Worm (Caenorhabditis elegans) whole organism, young adult: Measurements from ENCODE around the gene Y51H7BR.4.

Experiments used
- B0019.2 ChIP-seq: fragments of 200-800 bp; sonication (Bioruptor generic); conservative IDR thresholded peaks from 2 replicates; pipeline ENCODE4 v1.3.6; 2022; ENCODE audit warnings: missing genetic modification reagents, missing genetic modification characterization, missing compliant biosample characterization
- B0261.1 ChIP-seq: sonication (generic microtip); optimal IDR thresholded peaks from 2 replicates; lab custom pipeline; 2016; ENCODE audit warnings: mild to moderate bottlenecking, missing genetic modification characterization, moderate library complexity, missing compliant biosample characterization
- B0336.3 ChIP-seq: fragments of 200-800 bp; sonication (Bioruptor generic); IDR thresholded peaks from 2 replicates; pipeline ENCODE4 v1.3.6; 2022; ENCODE audit warnings: missing genetic modification characterization, missing compliant biosample characterization
- C17E4.6 ChIP-seq: fragments of 200-800 bp; sonication (Bioruptor generic); IDR thresholded peaks from 2 replicates; pipeline ENCODE4 v1.3.6; 2022; ENCODE audit warnings: missing genetic modification reagents, missing genetic modification characterization, missing compliant biosample characterization
- F22D6.2 ChIP-seq: sonication (generic microtip); optimal IDR thresholded peaks from 2 replicates; lab custom pipeline; 2016; ENCODE audit warnings: mild to moderate bottlenecking, missing genetic modification characterization, missing compliant biosample characterization
- F37B4.10 ChIP-seq: fragments of 200-800 bp; sonication (Bioruptor generic); IDR thresholded peaks from 2 replicates; pipeline ENCODE4 v1.3.6; 2022; ENCODE audit warnings: missing genetic modification characterization, missing compliant biosample characterization
- F39B2.1 ChIP-seq: fragments of 200-800 bp; sonication (Bioruptor generic); IDR thresholded peaks from 2 replicates; pipeline ENCODE4 v1.3.6; 2022; ENCODE audit warnings: missing genetic modification reagents, missing genetic modification characterization, missing compliant biosample characterization
- F55B11.4 ChIP-seq: sonication (generic microtip); optimal IDR thresholded peaks from 2 replicates; lab custom pipeline; 2016; ENCODE audit warnings: missing compliant biosample characterization, missing genetic modification characterization, borderline replicate concordance; ENCODE audit not compliant: insufficient read depth
- K11D2.4 ChIP-seq: fragments of 200-800 bp; sonication (Bioruptor generic); IDR thresholded peaks from 2 replicates; pipeline ENCODE4 v1.3.6; 2022; ENCODE audit warnings: missing genetic modification reagents, missing genetic modification characterization, missing compliant biosample characterization
- T07F8.4 ChIP-seq: sonication (generic microtip); optimal IDR thresholded peaks from 2 replicates; lab custom pipeline; 2016; ENCODE audit warnings: mild to moderate bottlenecking, missing genetic modification characterization, moderate library complexity, missing compliant biosample characterization
- T26A5.8 ChIP-seq: sonication (generic microtip); optimal IDR thresholded peaks from 2 replicates; lab custom pipeline; 2016; ENCODE audit warnings: missing genetic modification characterization, missing compliant biosample characterization
- Y56A3A.18 ChIP-seq: fragments of 200-800 bp; sonication (Bioruptor generic); IDR thresholded peaks from 2 replicates; pipeline ENCODE4 v1.3.6; 2022; ENCODE audit warnings: missing genetic modification reagents, missing genetic modification characterization, missing compliant biosample characterization
- ama-1 ChIP-seq, 3 experiments: fragments of 150-350 bp in 1 of 3; sonication (generic microtip) in 2 of 3; optimal IDR thresholded peaks; 2 replicates each; lab custom pipeline; 2014 to 2018; ENCODE audit warnings: missing biosample characterization in 2 of 3, missing genetic modification characterization in 2 of 3, missing genetic modification reagents in 2 of 3
- aptf-3 ChIP-seq: fragments of 200-800 bp; sonication (Bioruptor generic); IDR thresholded peaks from 2 replicates; pipeline ENCODE4 v1.3.6; 2022; ENCODE audit warnings: missing genetic modification characterization, missing compliant biosample characterization
- atf-7 ChIP-seq: sonication (generic microtip); optimal IDR thresholded peaks from 2 replicates; lab custom pipeline; 2017; ENCODE audit warnings: mild to moderate bottlenecking, missing genetic modification characterization, missing compliant biosample characterization
- attf-6 ChIP-seq: fragments of 200-800 bp; sonication (Bioruptor generic); IDR thresholded peaks from 2 replicates; pipeline ENCODE4 v1.3.6; 2022; ENCODE audit warnings: missing genetic modification reagents, missing genetic modification characterization, missing compliant biosample characterization
- bed-2 ChIP-seq: fragments of 200-800 bp; sonication (Bioruptor generic); IDR thresholded peaks from 2 replicates; pipeline ENCODE4 v1.3.6; 2022; ENCODE audit warnings: missing genetic modification reagents, missing genetic modification characterization, missing compliant biosample characterization
- ccch-3 ChIP-seq: fragments of 200-800 bp; sonication (Bioruptor generic); optimal IDR thresholded peaks from 2 replicates; lab custom pipeline; 2018; ENCODE audit warnings: mild to moderate bottlenecking, missing genetic modification characterization, missing compliant biosample characterization
- ceh-100 ChIP-seq: fragments of 200-800 bp; sonication (Bioruptor generic); IDR thresholded peaks from 2 replicates; pipeline ENCODE4 v1.3.6; 2022; ENCODE audit warnings: missing genetic modification reagents, missing genetic modification characterization, missing compliant biosample characterization
- ceh-27 ChIP-seq: fragments of 200-800 bp; sonication (Bioruptor generic); optimal IDR thresholded peaks from 2 replicates; lab custom pipeline; 2018; ENCODE audit warnings: mild to moderate bottlenecking, missing genetic modification characterization, moderate library complexity, missing compliant biosample characterization
- ceh-58 ChIP-seq: fragments of 200-800 bp; sonication (Bioruptor generic); IDR thresholded peaks from 2 replicates; pipeline ENCODE4 v1.3.6; 2022; ENCODE audit warnings: missing genetic modification characterization, missing compliant biosample characterization
- dpff-1 ChIP-seq: sonication (generic microtip); optimal IDR thresholded peaks from 2 replicates; lab custom pipeline; 2017; ENCODE audit warnings: mild to moderate bottlenecking, missing genetic modification characterization, missing compliant biosample characterization
- egl-18 ChIP-seq: fragments of 200-800 bp; sonication (Bioruptor generic); IDR thresholded peaks from 2 replicates; pipeline ENCODE4 v1.3.6; 2022; ENCODE audit warnings: missing genetic modification reagents, missing genetic modification characterization, missing compliant biosample characterization
- egl-44 ChIP-seq: fragments of 200-800 bp; sonication (Bioruptor generic); IDR thresholded peaks from 2 replicates; pipeline ENCODE4 v1.3.6; 2022; ENCODE audit warnings: missing genetic modification reagents, missing genetic modification characterization, missing compliant biosample characterization
- ekl-4 ChIP-seq: fragments of 200-800 bp; sonication (Bioruptor generic); IDR thresholded peaks from 2 replicates; pipeline ENCODE4 v1.3.6; 2022; ENCODE audit warnings: missing genetic modification reagents, missing genetic modification characterization, missing compliant biosample characterization
- him-1 ChIP-seq: sonication (generic microtip); optimal IDR thresholded peaks from 2 replicates; lab custom pipeline; 2016; ENCODE audit warnings: missing genotype, missing genetic modification reagents, missing genetic modification characterization, missing compliant biosample characterization
- hlh-26 ChIP-seq: fragments of 200-800 bp; sonication (Bioruptor generic); conservative IDR thresholded peaks from 2 replicates; pipeline ENCODE4 v1.3.6; 2022; ENCODE audit warnings: missing genetic modification reagents, missing genetic modification characterization, missing compliant biosample characterization
- hsf-1 ChIP-seq: fragments of 200-800 bp; sonication (Bioruptor generic); IDR thresholded peaks from 2 replicates; pipeline ENCODE4 v1.3.6; 2022; ENCODE audit warnings: missing genetic modification reagents, missing genetic modification characterization, missing compliant biosample characterization
- lag-1 ChIP-seq: fragments of 200-800 bp; sonication (Bioruptor generic); IDR thresholded peaks from 2 replicates; pipeline ENCODE4 v1.3.6; 2022; ENCODE audit warnings: missing genetic modification reagents, missing genetic modification characterization, missing compliant biosample characterization
- lin-35 ChIP-seq, 3 experiments: fragments of 150-350 bp in 2 of 3; sonication (generic microtip) in 1 of 3; optimal IDR thresholded peaks; 2 replicates each; lab custom pipeline; 2014 to 2018; ENCODE audit warnings: missing biosample characterization in 3 of 3, missing genetic modification characterization in 3 of 3, missing genetic modification reagents in 3 of 3
- lir-1 ChIP-seq: fragments of 200-800 bp; sonication (Bioruptor generic); conservative IDR thresholded peaks from 2 replicates; pipeline ENCODE4 v1.3.6; 2022; ENCODE audit warnings: missing genetic modification reagents, missing genetic modification characterization, missing compliant biosample characterization
- lsl-1 ChIP-seq: fragments of 200-800 bp; sonication (Bioruptor generic); optimal IDR thresholded peaks from 2 replicates; lab custom pipeline; 2018; ENCODE audit warnings: mild to moderate bottlenecking, missing genetic modification characterization, moderate library complexity, missing compliant biosample characterization
- lsy-27 ChIP-seq: sonication (generic microtip); optimal IDR thresholded peaks from 2 replicates; lab custom pipeline; 2017; ENCODE audit warnings: missing genetic modification characterization, mild to moderate bottlenecking, missing compliant biosample characterization, antibody characterized with exemption, missing genotype, borderline replicate concordance; ENCODE audit not compliant: insufficient read depth
- madf-10 ChIP-seq: sonication (generic microtip); optimal IDR thresholded peaks from 2 replicates; lab custom pipeline; 2016; ENCODE audit warnings: mild to moderate bottlenecking, missing genetic modification characterization, missing compliant biosample characterization
- madf-3 ChIP-seq: fragments of 200-800 bp; sonication (Bioruptor generic); IDR thresholded peaks from 2 replicates; pipeline ENCODE4 v1.3.6; 2022; ENCODE audit warnings: missing genetic modification reagents, missing genetic modification characterization, missing compliant biosample characterization
- mes-4 ChIP-seq: sonication (generic microtip); optimal IDR thresholded peaks from 2 replicates; lab custom pipeline; 2016; ENCODE audit warnings: missing genotype, missing genetic modification characterization, missing compliant biosample characterization
- mxl-1 ChIP-seq: sonication (generic microtip); optimal IDR thresholded peaks from 2 replicates; lab custom pipeline; 2016; ENCODE audit warnings: missing genetic modification characterization, missing compliant biosample characterization
- nfyb-1 ChIP-seq: fragments of 200-800 bp; sonication (Bioruptor generic); IDR thresholded peaks from 2 replicates; pipeline ENCODE4 v1.3.6; 2022; ENCODE audit warnings: missing genetic modification reagents, missing genetic modification characterization, missing compliant biosample characterization
- nhr-120 ChIP-seq: fragments of 200-800 bp; sonication (Bioruptor generic); IDR thresholded peaks from 2 replicates; pipeline ENCODE4 v1.3.6; 2022; ENCODE audit warnings: missing genetic modification characterization, missing compliant biosample characterization
- nhr-27 ChIP-seq: fragments of 200-800 bp; sonication (Bioruptor generic); optimal IDR thresholded peaks from 2 replicates; lab custom pipeline; 2018; ENCODE audit warnings: mild to moderate bottlenecking, missing genetic modification characterization, moderate library complexity, missing compliant biosample characterization
- nhr-90 ChIP-seq: sonication (generic microtip); optimal IDR thresholded peaks from 2 replicates; lab custom pipeline; 2016; ENCODE audit warnings: missing genotype, mild to moderate bottlenecking, missing genetic modification characterization, missing compliant biosample characterization
- pha-4 ChIP-seq: fragments of 150-350 bp; sonication (generic microtip); optimal IDR thresholded peaks from 2 replicates; lab custom pipeline; 2014; ENCODE audit warnings: missing biosample characterization, missing genetic modification reagents, missing genetic modification characterization
- sptf-2 ChIP-seq: fragments of 200-800 bp; sonication (Bioruptor generic); optimal IDR thresholded peaks from 2 replicates; lab custom pipeline; 2018; ENCODE audit warnings: mild to moderate bottlenecking, missing genetic modification characterization, missing compliant biosample characterization
- zfh-2 ChIP-seq: fragments of 200-800 bp; sonication (Bioruptor generic); conservative IDR thresholded peaks from 2 replicates; pipeline ENCODE4 v1.3.6; 2022; ENCODE audit warnings: missing genetic modification reagents, missing genetic modification characterization, missing compliant biosample characterization
- zim-3 ChIP-seq: sonication (generic microtip); optimal IDR thresholded peaks from 2 replicates; lab custom pipeline; 2017; ENCODE audit warnings: mild to moderate bottlenecking, missing genetic modification characterization, moderate library complexity, missing compliant biosample characterization
- ztf-25 ChIP-seq: fragments of 200-800 bp; sonication (Bioruptor generic); IDR thresholded peaks from 2 replicates; pipeline ENCODE4 v1.3.6; 2022; ENCODE audit warnings: missing genetic modification reagents, missing genetic modification characterization, missing compliant biosample characterization
- ztf-28 ChIP-seq: fragments of 200-800 bp; sonication (Bioruptor generic); IDR thresholded peaks from 2 replicates; pipeline ENCODE4 v1.3.6; 2022; ENCODE audit warnings: missing genetic modification reagents, missing genetic modification characterization, missing compliant biosample characterization

The Y51H7BR.4 gene

DNA sequence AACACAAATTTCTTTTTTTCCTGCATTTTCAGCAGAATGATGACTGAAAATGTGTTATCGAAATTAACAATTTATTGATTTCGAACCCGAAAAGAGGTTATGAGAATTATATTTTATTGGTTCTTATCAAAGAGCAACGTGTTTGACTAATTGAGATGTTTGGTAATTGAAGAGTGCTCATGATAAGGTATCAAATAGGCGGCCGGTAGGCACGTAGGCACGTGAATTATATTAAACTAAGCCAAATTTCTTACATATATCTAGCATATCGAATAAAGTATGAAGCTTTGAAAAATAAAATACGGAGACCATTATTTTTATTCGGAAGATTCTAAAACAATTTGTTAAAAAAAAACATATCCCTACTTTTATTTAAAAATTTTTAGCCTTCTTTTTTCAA is 11.8 kb upstream of the Y51H7BR.4 start, which contains the start of gene math-45:
Gene math-45, minus strand, starts transcription at position 101 of the 400 bp plus-strand sequence.
- TF ChIP-seq mxl-1 (no peak), ztf-28 (no peak), nhr-90 (tag; lab: Kevin White, UChicago) (no peak), B0019.2 (GFP tag; lab: Robert Waterston, UW) (no peak), pha-4 (tag; lab: Kevin White, UChicago) (no peak), ccch-3 (GFP tag; lab: Kevin White, UChicago) (no peak), ekl-4 (no peak), aptf-3 (no peak), F55B11.4 (no peak), lin-35 (GFP tag; optimal IDR thresholded peaks at IDR 0.05; lab: Kevin White, UChicago) (no peak), ceh-58 (GFP tag; lab: Robert Waterston, UW) (no peak)

DNA sequence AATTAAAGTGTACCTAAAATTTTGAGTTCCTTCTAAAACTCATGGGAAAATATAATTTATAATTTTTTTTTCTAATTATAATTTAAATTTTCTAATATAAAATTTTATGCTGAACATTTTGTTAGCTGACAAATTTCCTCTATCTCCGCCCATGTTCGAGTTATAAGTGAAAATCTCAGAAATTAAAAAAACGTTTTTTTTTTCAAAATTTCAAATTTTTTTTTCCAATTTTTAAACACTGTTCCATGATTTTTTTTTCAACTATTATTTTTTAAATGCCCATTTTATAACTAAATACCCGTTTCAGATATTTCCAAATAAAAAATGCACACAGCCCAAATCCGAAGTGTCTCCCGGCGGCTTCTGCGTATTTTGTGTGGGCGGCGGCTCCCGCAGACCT is 10.2 kb upstream of the Y51H7BR.4 start, which contains the start of gene Y51H7BR.8:
Gene Y51H7BR.8, plus strand, starts transcription at position 301 of the 400 bp plus-strand sequence.
- no peak for TF ChIP-seq lir-1 (GFP tag; lab: Robert Waterston, UW)
- TF ChIP-seq ceh-100 (GFP tag; lab: Robert Waterston, UW), result no peak
- no peak for TF ChIP-seq F37B4.10 (GFP tag; lab: Robert Waterston, UW)
- no peak for TF ChIP-seq atf-7 (tag; lab: Kevin White, UChicago)
- no peak for TF ChIP-seq K11D2.4 (GFP tag; lab: Robert Waterston, UW)

DNA sequence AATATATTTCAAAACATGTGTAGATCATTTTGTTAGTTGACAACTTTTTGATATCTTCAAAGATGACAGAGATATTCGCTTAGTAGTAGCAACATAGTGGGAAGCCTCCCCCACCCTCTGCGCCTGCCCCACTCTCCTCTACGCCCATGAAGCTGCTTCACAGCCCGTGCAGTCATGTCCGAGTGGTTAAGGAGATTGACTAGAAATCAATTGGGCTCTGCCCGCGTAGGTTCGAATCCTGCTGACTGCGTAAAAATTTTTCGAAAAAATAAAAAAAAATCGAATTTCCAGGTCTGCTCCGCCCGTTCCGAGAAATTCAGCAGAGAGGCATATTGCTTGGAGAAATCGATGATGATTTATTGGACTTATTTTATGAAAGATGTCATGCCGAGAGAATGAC is 9.3 kb upstream of the Y51H7BR.4 start:
- TF ChIP-seq egl-18 (GFP tag; lab: Robert Waterston, UW), result no peak
- no peak for TF ChIP-seq C17E4.6
- no peak for TF ChIP-seq nhr-120 (GFP tag; lab: Robert Waterston, UW)
- TF ChIP-seq zim-3 (tag; lab: Kevin White, UChicago), result no peak
- no peak for TF ChIP-seq Y56A3A.18 (GFP tag; lab: Robert Waterston, UW)
- peak; percentile 44 for TF ChIP-seq him-1 (tag; lab: Kevin White, UChicago)
- TF ChIP-seq sptf-2 (GFP tag; lab: Kevin White, UChicago), result no peak
- no peak for TF ChIP-seq egl-44 (GFP tag; lab: Robert Waterston, UW)
- TF ChIP-seq nhr-27, result no peak
- no peak for TF ChIP-seq ama-1 (optimal IDR thresholded peaks at IDR 0.05; lab: Kevin White, UChicago)
- peak in 1 of 2 experiments; percentile 25 for TF ChIP-seq ama-1 (GFP tag; optimal IDR thresholded peaks at IDR 0.05; lab: Kevin White, UChicago)
- no peak for TF ChIP-seq mes-4 (tag; lab: Kevin White, UChicago)
- TF ChIP-seq ztf-25 (GFP tag; lab: Robert Waterston, UW), result peak; percentile 60; the same call in 1 of the 2 replicates
- TF ChIP-seq zfh-2, result no peak
- TF ChIP-seq F39B2.1 (GFP tag; lab: Robert Waterston, UW), result no peak
- TF ChIP-seq madf-10 (tag; lab: Kevin White, UChicago), result peak; percentile 47
- TF ChIP-seq B0261.1 (tag; lab: Kevin White, UChicago), result peak; percentile 86
- TF ChIP-seq dpff-1 (tag; lab: Kevin White, UChicago), result no peak
- no peak for TF ChIP-seq T26A5.8 (tag; lab: Kevin White, UChicago)
- no peak for TF ChIP-seq lsy-27 (tag; lab: Kevin White, UChicago)
- no peak for TF ChIP-seq T07F8.4 (tag; lab: Kevin White, UChicago)
- no peak for TF ChIP-seq hsf-1 (GFP tag; lab: Robert Waterston, UW)
- no peak for TF ChIP-seq lsl-1 (GFP tag; lab: Kevin White, UChicago)
- no peak for TF ChIP-seq nfyb-1
- TF ChIP-seq atf-7 (tag; lab: Kevin White, UChicago), result no peak
- no peak for TF ChIP-seq lag-1 (GFP tag; lab: Robert Waterston, UW)
- no peak for TF ChIP-seq hlh-26 (GFP tag; lab: Robert Waterston, UW)
- no peak for TF ChIP-seq madf-3 (GFP tag; lab: Robert Waterston, UW)
- TF ChIP-seq B0336.3 (GFP tag; lab: Robert Waterston, UW), result no peak
- TF ChIP-seq F22D6.2 (tag; lab: Kevin White, UChicago), result no peak
- TF ChIP-seq bed-2 (GFP tag; lab: Robert Waterston, UW), result no peak
- no peak for TF ChIP-seq F37B4.10 (GFP tag; lab: Robert Waterston, UW)
- peak; percentile 26 for TF ChIP-seq ceh-27
- TF ChIP-seq attf-6 (GFP tag; lab: Robert Waterston, UW), result no peak
